Worm (Caenorhabditis elegans) whole organism, L3 larva: ENCODE measurements around the gene rab-37.
A peak's percentile ranks its signal among the peaks of the same experiment; 100 is the strongest.

ENCODE experiments used
- ZK546.5 ChIP-seq: sonication (generic microtip); optimal IDR thresholded peaks from 2 replicates; lab custom pipeline; 2017; ENCODE audit warnings: missing biosample characterization, missing genetic modification characterization
- ama-1 ChIP-seq: fragments of 150-350 bp; optimal IDR thresholded peaks from 2 replicates; lab custom pipeline; 2018
- ceh-16 ChIP-seq: sonication (generic microtip); optimal IDR thresholded peaks from 2 replicates; lab custom pipeline; 2017; ENCODE audit warnings: missing biosample characterization, missing genetic modification characterization
- ceh-28 ChIP-seq: fragments of 150-350 bp; optimal IDR thresholded peaks from 2 replicates; lab custom pipeline; 2014; ENCODE audit warnings: missing biosample characterization, missing genetic modification reagents, missing genetic modification characterization
- ceh-9 ChIP-seq: sonication (generic microtip); optimal IDR thresholded peaks from 2 replicates; lab custom pipeline; 2018; ENCODE audit warnings: missing biosample characterization, missing genetic modification characterization
- egl-27 ChIP-seq: sonication (generic microtip); optimal IDR thresholded peaks from 4 replicates; lab custom pipeline; 2017; ENCODE audit warnings: missing biosample characterization, missing genetic modification reagents, missing genetic modification characterization
- egl-5 ChIP-seq: fragments of 150-350 bp; optimal IDR thresholded peaks from 2 replicates; lab custom pipeline; 2017; ENCODE audit warnings: missing biosample characterization, missing genetic modification reagents, missing genetic modification characterization, inconsistent platforms
- elt-1 ChIP-seq: fragments of 150-350 bp; optimal IDR thresholded peaks from 2 replicates; lab custom pipeline; 2014; ENCODE audit warnings: missing biosample characterization, missing genetic modification characterization
- elt-2 ChIP-seq: sonication (generic microtip); optimal IDR thresholded peaks from 2 replicates; lab custom pipeline; 2016; ENCODE audit warnings: missing genetic modification reagents, mild to moderate bottlenecking, missing genetic modification characterization, missing compliant biosample characterization
- elt-3 ChIP-seq, 3 experiments: fragments of 150-350 bp in 1 of 3; sonication (generic microtip) in 2 of 3; optimal IDR thresholded peaks; 2 replicates in 2 of 3; 4 replicates in 1 of 3; lab custom pipeline; 2014 to 2017; ENCODE audit warnings: missing biosample characterization in 3 of 3, missing genetic modification characterization in 3 of 3
- eor-1 ChIP-seq, 2 experiments: fragments of 150-350 bp; optimal IDR thresholded peaks; 2 replicates each; lab custom pipeline; 2014 to 2018; ENCODE audit warnings: missing biosample characterization in 2 of 2, missing genetic modification characterization in 2 of 2
- fkh-10 ChIP-seq: sonication (generic microtip); optimal IDR thresholded peaks from 2 replicates; lab custom pipeline; 2017; ENCODE audit warnings: missing biosample characterization, missing genetic modification reagents, missing genetic modification characterization
- fkh-2 ChIP-seq: fragments of 150-350 bp; optimal IDR thresholded peaks from 2 replicates; lab custom pipeline; 2014; ENCODE audit warnings: missing biosample characterization, missing genetic modification reagents, missing genetic modification characterization
- fos-1 ChIP-seq: fragments of 150-350 bp; optimal IDR thresholded peaks from 2 replicates; lab custom pipeline; 2014; ENCODE audit warnings: missing biosample characterization, missing genetic modification characterization
- hmg-11 ChIP-seq: sonication (generic microtip); optimal IDR thresholded peaks from 2 replicates; lab custom pipeline; 2016; ENCODE audit warnings: missing genetic modification characterization, missing compliant biosample characterization
- jun-1 ChIP-seq: fragments of 150-350 bp; optimal IDR thresholded peaks from 2 replicates; lab custom pipeline; 2014; ENCODE audit warnings: missing biosample characterization, missing genetic modification reagents, missing genetic modification characterization
- lin-15B ChIP-seq: fragments of 150-350 bp; optimal IDR thresholded peaks from 2 replicates; lab custom pipeline; 2014; ENCODE audit warnings: missing biosample characterization, missing genetic modification characterization
- lin-39 ChIP-seq: fragments of 150-350 bp; optimal IDR thresholded peaks from 2 replicates; lab custom pipeline; 2018; ENCODE audit warnings: missing biosample characterization, missing genetic modification reagents, missing genetic modification characterization
- lsy-12 ChIP-seq: sonication (generic microtip); optimal IDR thresholded peaks from 2 replicates; lab custom pipeline; 2016; ENCODE audit warnings: mild to moderate bottlenecking, missing genetic modification characterization, missing compliant biosample characterization
- mdl-1 ChIP-seq: fragments of 150-350 bp; optimal IDR thresholded peaks from 2 replicates; lab custom pipeline; 2014; ENCODE audit warnings: missing biosample characterization, missing genetic modification characterization
- mml-1 ChIP-seq: fragments of 150-350 bp; sonication (generic microtip); optimal IDR thresholded peaks from 3 replicates; lab custom pipeline; 2014; ENCODE audit warnings: missing biosample characterization, missing genetic modification characterization
- nfya-1 ChIP-seq: sonication (generic microtip); optimal IDR thresholded peaks from 2 replicates; lab custom pipeline; 2017; ENCODE audit warnings: missing genetic modification characterization, mild to moderate bottlenecking, missing compliant biosample characterization, antibody characterized with exemption, moderate library complexity; ENCODE audit not compliant: insufficient read depth
- nhr-12 ChIP-seq: fragments of 150-350 bp; optimal IDR thresholded peaks from 2 replicates; lab custom pipeline; 2014; ENCODE audit warnings: missing biosample characterization, missing genetic modification characterization
- nhr-23 ChIP-seq: fragments of 150-350 bp; optimal IDR thresholded peaks from 2 replicates; lab custom pipeline; 2014; ENCODE audit warnings: missing biosample characterization, missing genetic modification reagents, missing genetic modification characterization
- nhr-237 ChIP-seq: fragments of 150-350 bp; optimal IDR thresholded peaks from 2 replicates; lab custom pipeline; 2014; ENCODE audit warnings: missing biosample characterization, missing genetic modification characterization
- nhr-25 ChIP-seq: sonication (generic microtip); optimal IDR thresholded peaks from 2 replicates; lab custom pipeline; 2017; ENCODE audit warnings: missing biosample characterization, missing genetic modification characterization
- nhr-28 ChIP-seq: fragments of 150-350 bp; optimal IDR thresholded peaks from 2 replicates; lab custom pipeline; 2014; ENCODE audit warnings: missing biosample characterization, missing genetic modification characterization
- nhr-43 ChIP-seq: sonication (generic microtip); optimal IDR thresholded peaks from 2 replicates; lab custom pipeline; 2016; ENCODE audit warnings: mild to moderate bottlenecking, missing genetic modification characterization, missing compliant biosample characterization; ENCODE audit not compliant: poor library complexity, severe bottlenecking
- nhr-67 ChIP-seq: fragments of 150-350 bp; optimal IDR thresholded peaks from 2 replicates; lab custom pipeline; 2014; ENCODE audit warnings: missing biosample characterization, missing genetic modification characterization
- pha-4 ChIP-seq: fragments of 150-350 bp; optimal IDR thresholded peaks from 2 replicates; lab custom pipeline; 2014; ENCODE audit warnings: missing biosample characterization, missing genetic modification reagents, missing genetic modification characterization
- pqm-1 ChIP-seq: fragments of 150-350 bp; optimal IDR thresholded peaks from 2 replicates; lab custom pipeline; 2017; ENCODE audit warnings: missing biosample characterization, missing genetic modification characterization, inconsistent platforms
- sea-2 ChIP-seq: fragments of 150-350 bp; sonication (generic microtip); optimal IDR thresholded peaks from 4 replicates; lab custom pipeline; 2014; ENCODE audit warnings: missing biosample characterization, missing genetic modification reagents, missing genetic modification characterization
- skn-1 ChIP-seq: fragments of 150-350 bp; optimal IDR thresholded peaks from 2 replicates; lab custom pipeline; 2014; ENCODE audit warnings: missing biosample characterization, missing genetic modification characterization
- unc-62 ChIP-seq: fragments of 150-350 bp; sonication (generic microtip); optimal IDR thresholded peaks from 4 replicates; lab custom pipeline; 2014; ENCODE audit warnings: missing biosample characterization, missing genetic modification reagents, missing genetic modification characterization
- zag-1 ChIP-seq: fragments of 150-350 bp; optimal IDR thresholded peaks from 2 replicates; lab custom pipeline; 2014; ENCODE audit warnings: missing biosample characterization, missing genetic modification characterization
- ztf-11 ChIP-seq: fragments of 150-350 bp; optimal IDR thresholded peaks from 2 replicates; lab custom pipeline; 2014; ENCODE audit warnings: missing biosample characterization, missing genetic modification characterization
- ztf-4 ChIP-seq: fragments of 150-350 bp; optimal IDR thresholded peaks from 2 replicates; lab custom pipeline; 2014; ENCODE audit warnings: missing biosample characterization, missing genetic modification characterization

Gene rab-37

ce11 chrX:4260297-4260696 lies 24.6 kb upstream of the rab-37 start, which contains the start of gene C52B9.4:
Gene C52B9.4 (plus strand): TSS chrX:4260652.
- peak; percentile 16 for TF ChIP-seq lin-15B (tag; lab: Kevin White, UChicago)
- peak; percentile 10 for TF ChIP-seq jun-1 (tag; lab: Kevin White, UChicago)
- TF ChIP-seq ztf-4 (tag; lab: Kevin White, UChicago): no peak
- no peak for TF ChIP-seq lin-39 (tag; lab: Kevin White, UChicago)
- peak; percentile 63 for TF ChIP-seq nfya-1 (tag; lab: Kevin White, UChicago)
- TF ChIP-seq nhr-23 (tag; lab: Kevin White, UChicago): no peak
- TF ChIP-seq elt-3 (tag; optimal IDR thresholded peaks at IDR 0.05; lab: Kevin White, UChicago): no peak
- no peak for TF ChIP-seq nhr-67 (tag; lab: Kevin White, UChicago)
- peak; percentile 37 for TF ChIP-seq elt-2 (tag; lab: Kevin White, UChicago)
- TF ChIP-seq hmg-11 (tag; lab: Kevin White, UChicago): peak; percentile 67
- TF ChIP-seq pha-4 (tag; lab: Kevin White, UChicago): peak; percentile 62
- TF ChIP-seq sea-2 (GFP tag; lab: Kevin White, UChicago): peak; percentile 40
- TF ChIP-seq, all 47 proteins: peak for 7

DNA sequence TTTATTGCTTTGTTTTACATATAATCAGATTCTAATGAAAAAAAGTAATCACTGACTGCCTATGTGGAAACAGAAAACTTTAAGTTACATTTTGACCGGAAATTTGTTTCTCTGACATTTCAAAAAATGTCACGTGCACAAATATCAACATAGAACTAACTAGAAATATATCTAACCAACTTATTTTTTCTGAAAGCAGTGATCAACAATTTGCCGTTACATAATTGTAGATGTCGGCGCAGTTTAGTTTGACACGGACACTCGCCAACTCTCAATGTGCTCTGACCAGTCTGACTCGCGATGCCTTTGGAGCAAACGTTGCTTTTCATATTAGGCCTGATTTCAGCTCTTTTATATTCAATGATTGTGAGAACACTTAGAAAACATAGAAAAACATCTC lies 21.1 kb upstream of the rab-37 start, which contains the start of gene srv-6:
Gene srv-6 (plus strand): TSS at position 301 of the 400 bp plus-strand sequence.
- TF ChIP-seq sea-2 (GFP tag; lab: Kevin White, UChicago): no peak
- TF ChIP-seq pqm-1 (tag; lab: Kevin White, UChicago): no peak
- no peak for TF ChIP-seq fkh-10
- no peak for TF ChIP-seq nhr-237 (tag; lab: Kevin White, UChicago)
- TF ChIP-seq unc-62 (GFP tag; lab: Kevin White, UChicago): no peak
- no peak for TF ChIP-seq mdl-1 (tag; lab: Kevin White, UChicago)
- no peak for TF ChIP-seq ztf-11 (tag; lab: Kevin White, UChicago)
- TF ChIP-seq egl-27: no peak

DNA sequence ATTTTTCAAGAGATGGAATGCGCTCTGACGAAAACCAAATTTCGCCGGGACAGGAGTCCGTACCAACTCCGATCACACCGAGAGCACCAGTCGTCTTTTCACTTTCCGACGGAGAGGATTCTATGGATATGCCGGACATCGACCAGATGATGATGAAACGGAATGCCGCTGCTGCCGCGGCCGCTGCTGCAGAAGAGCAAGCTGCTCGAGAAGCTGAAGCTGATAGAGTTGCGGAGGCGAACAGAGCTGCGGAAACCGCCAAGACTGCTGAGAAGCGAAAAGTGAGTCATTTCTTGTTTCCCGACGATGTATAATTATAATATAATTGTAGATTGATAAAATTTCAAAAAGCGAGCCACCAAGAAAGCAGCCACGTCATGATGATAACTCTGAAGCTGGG lies 19.7 kb upstream of the rab-37 start:
- no peak for TF ChIP-seq lsy-12 (tag; lab: Kevin White, UChicago)
- no peak for TF ChIP-seq ztf-4 (tag; lab: Kevin White, UChicago)
- TF ChIP-seq nhr-28 (tag; lab: Kevin White, UChicago): no peak
- TF ChIP-seq ceh-9: no peak
- no peak for TF ChIP-seq elt-1 (tag; lab: Kevin White, UChicago)
- TF ChIP-seq fos-1 (tag; lab: Kevin White, UChicago): no peak
- TF ChIP-seq nhr-12 (tag; lab: Kevin White, UChicago): no peak
- no peak for TF ChIP-seq eor-1 (tag; optimal IDR thresholded peaks at IDR 0.05; lab: Kevin White, UChicago)
- no peak for TF ChIP-seq nhr-67 (tag; lab: Kevin White, UChicago)
- TF ChIP-seq elt-3 (tag; optimal IDR thresholded peaks at IDR 0.05; lab: Kevin White, UChicago): no peak
- no peak for TF ChIP-seq nhr-43
- no peak for TF ChIP-seq ceh-16 (tag; lab: Kevin White, UChicago)
- no peak for TF ChIP-seq elt-2 (tag; lab: Kevin White, UChicago)

ce11 chrX:4254782-4255181 lies 19.1 kb upstream of the rab-37 start, which contains the start of gene taf-11.1:
Gene taf-11.1 (plus strand): TSS chrX:4255170.
- TF ChIP-seq ama-1 (lab: Kevin White, UChicago): no peak
- peak; percentile 18 for TF ChIP-seq lin-39 (tag; lab: Kevin White, UChicago)
- peak; percentile 3 for TF ChIP-seq hmg-11 (tag; lab: Kevin White, UChicago)
- peak; percentile 45 for TF ChIP-seq nfya-1 (tag; lab: Kevin White, UChicago)
- no peak for TF ChIP-seq egl-5 (tag; lab: Kevin White, UChicago)
- TF ChIP-seq nhr-23 (tag; lab: Kevin White, UChicago): peak; percentile 41
- peak; percentile 72 for TF ChIP-seq ceh-28 (tag; lab: Kevin White, UChicago)
- no peak for TF ChIP-seq egl-27
- TF ChIP-seq unc-62 (GFP tag; lab: Kevin White, UChicago): no peak
- no peak for TF ChIP-seq ztf-4 (tag; lab: Kevin White, UChicago)
- peak; percentile 71 for TF ChIP-seq nhr-25 (tag; lab: Kevin White, UChicago)
- TF ChIP-seq pha-4 (tag; lab: Kevin White, UChicago): peak; percentile 32
- no peak for TF ChIP-seq lin-15B (tag; lab: Kevin White, UChicago)
- TF ChIP-seq pqm-1 (tag; lab: Kevin White, UChicago): no peak

- TF ChIP-seq fkh-2: no peak
- TF ChIP-seq ceh-16 (tag; lab: Kevin White, UChicago): no peak
- no peak for TF ChIP-seq lin-39 (tag; lab: Kevin White, UChicago)
- TF ChIP-seq zag-1 (tag; lab: Kevin White, UChicago): no peak
- no peak for TF ChIP-seq mdl-1 (tag; lab: Kevin White, UChicago)
- TF ChIP-seq ceh-9: no peak
- no peak for TF ChIP-seq ZK546.5 (tag; lab: Kevin White, UChicago)
- TF ChIP-seq ztf-11 (tag; lab: Kevin White, UChicago): no peak
- no peak for TF ChIP-seq nhr-28 (tag; lab: Kevin White, UChicago)
- no peak for TF ChIP-seq eor-1 (tag; optimal IDR thresholded peaks at IDR 0.05; lab: Kevin White, UChicago)
- TF ChIP-seq pqm-1 (tag; lab: Kevin White, UChicago): no peak
- no peak for TF ChIP-seq ztf-4 (tag; lab: Kevin White, UChicago)
- TF ChIP-seq fos-1 (tag; lab: Kevin White, UChicago): no peak
- no peak for TF ChIP-seq hmg-11 (tag; lab: Kevin White, UChicago)
- no peak for TF ChIP-seq nfya-1 (tag; lab: Kevin White, UChicago)
- no peak for TF ChIP-seq mml-1 (tag; lab: Kevin White, UChicago)
- TF ChIP-seq nhr-43: no peak
- no peak for TF ChIP-seq skn-1 (tag; lab: Kevin White, UChicago)
- TF ChIP-seq lsy-12 (tag; lab: Kevin White, UChicago): no peak
Measured at ce11 chrX:4252047-4252446, 16.4 kb upstream of the rab-37 start, which contains the start of gene srv-5. Gene srv-5 (plus strand): TSS chrX:4252347.
